Worm (Caenorhabditis elegans) whole organism, mixed stage, embryonic: ENCODE results near the gene F55H2.8.

Experiments
- M03D4.4 ChIP-seq: sonication (generic microtip); optimal IDR thresholded peaks from 2 replicates; lab custom pipeline; 2017; ENCODE audit warnings: mild to moderate bottlenecking, missing genetic modification characterization, missing compliant biosample characterization
- drap-1 ChIP-seq: fragments of 200-800 bp; sonication (Bioruptor generic); optimal IDR thresholded peaks from 3 replicates; lab custom pipeline; 2018; ENCODE audit warnings: mild to moderate bottlenecking, missing genetic modification characterization, missing compliant biosample characterization
- elt-3 ChIP-seq: fragments of 150-350 bp; optimal IDR thresholded peaks from 2 replicates; lab custom pipeline; 2014; ENCODE audit warnings: missing biosample characterization, missing genetic modification characterization
- lin-32 ChIP-seq: fragments of 200-800 bp; sonication (Bioruptor generic); optimal IDR thresholded peaks from 2 replicates; lab custom pipeline; 2018; ENCODE audit warnings: mild to moderate bottlenecking, missing genetic modification characterization, missing compliant biosample characterization
- lsy-2 ChIP-seq: fragments of 150-350 bp; optimal IDR thresholded peaks from 2 replicates; lab custom pipeline; 2014; ENCODE audit warnings: missing biosample characterization, missing genetic modification characterization
- mab-5 ChIP-seq: fragments of 150-350 bp; optimal IDR thresholded peaks from 2 replicates; lab custom pipeline; 2014; ENCODE audit warnings: missing biosample characterization, missing genetic modification characterization
- mep-1 ChIP-seq: fragments of 150-350 bp; optimal IDR thresholded peaks from 2 replicates; lab custom pipeline; 2017; ENCODE audit warnings: missing biosample characterization, missing genetic modification reagents, missing genetic modification characterization, inconsistent platforms
- mls-2 ChIP-seq: sonication (generic microtip); optimal IDR thresholded peaks from 2 replicates; lab custom pipeline; 2016; ENCODE audit warnings: mild to moderate bottlenecking, missing genetic modification characterization, moderate library complexity, missing compliant biosample characterization
- nhr-12 ChIP-seq: fragments of 150-350 bp; optimal IDR thresholded peaks from 2 replicates; lab custom pipeline; 2014; ENCODE audit warnings: missing biosample characterization, missing genetic modification characterization
- nhr-237 ChIP-seq: fragments of 150-350 bp; optimal IDR thresholded peaks from 2 replicates; lab custom pipeline; 2014; ENCODE audit warnings: missing biosample characterization, missing genetic modification characterization
- nhr-76 ChIP-seq: sonication (generic microtip); optimal IDR thresholded peaks from 2 replicates; lab custom pipeline; 2017; ENCODE audit warnings: missing biosample characterization, missing genetic modification characterization
- pha-4 ChIP-seq: fragments of 150-350 bp; optimal IDR thresholded peaks from 2 replicates; lab custom pipeline; 2018; ENCODE audit warnings: missing biosample characterization, missing genetic modification reagents, missing genetic modification characterization
- unc-39 ChIP-seq: fragments of 150-350 bp; optimal IDR thresholded peaks from 2 replicates; lab custom pipeline; 2014; ENCODE audit warnings: missing biosample characterization, missing genetic modification characterization
- ztf-11 ChIP-seq: fragments of 150-350 bp; optimal IDR thresholded peaks from 2 replicates; lab custom pipeline; 2014; ENCODE audit warnings: missing biosample characterization, missing genetic modification characterization

- TF ChIP-seq nhr-237 (tag; lab: Kevin White, UChicago) (no peak), lsy-2 (tag; lab: Kevin White, UChicago) (no peak), drap-1 (GFP tag; lab: Kevin White, UChicago) (no peak), elt-3 (tag; lab: Kevin White, UChicago) (no peak), lin-32 (no peak), unc-39 (tag; lab: Kevin White, UChicago) (no peak), M03D4.4 (tag; lab: Kevin White, UChicago) (no peak), nhr-76 (tag; lab: Kevin White, UChicago) (no peak), mab-5 (tag; lab: Kevin White, UChicago) (no peak), mep-1 (tag; lab: Kevin White, UChicago) (no peak), mls-2 (tag; lab: Kevin White, UChicago) (no peak), ztf-11 (no peak), pha-4 (tag; lab: Kevin White, UChicago) (no peak), nhr-12 (tag; lab: Kevin White, UChicago) (no peak)
Observed at ce11 chrIII:9516148-9516547, 2.5 kb downstream of the F55H2.8 start, which contains the start of gene F55H2.7.
